Worm (Caenorhabditis elegans) whole organism, L1 larva: ENCODE results near the gene ina-1.

ENCODE experiments used
- alr-1 ChIP-seq: fragments of 200-800 bp; sonication (Bioruptor generic); optimal IDR thresholded peaks from 2 replicates; lab custom pipeline; 2018; ENCODE audit warnings: borderline replicate concordance, mild to moderate bottlenecking, missing genetic modification characterization, missing compliant biosample characterization
- irx-1 ChIP-seq: sonication (generic microtip); optimal IDR thresholded peaks from 2 replicates; lab custom pipeline; 2016; ENCODE audit warnings: missing genetic modification characterization, missing compliant biosample characterization
- lin-15B ChIP-seq: fragments of 150-350 bp; sonication (generic microtip); optimal IDR thresholded peaks from 3 replicates; lab custom pipeline; 2014; ENCODE audit warnings: missing biosample characterization, missing genetic modification characterization
- nhr-12 ChIP-seq: sonication (generic microtip); optimal IDR thresholded peaks from 2 replicates; lab custom pipeline; 2017; ENCODE audit warnings: missing biosample characterization, missing genetic modification characterization
- pqm-1 ChIP-seq: sonication (generic microtip); optimal IDR thresholded peaks from 3 replicates; lab custom pipeline; 2017; ENCODE audit warnings: missing biosample characterization, missing genetic modification characterization
- sox-4 ChIP-seq: sonication (generic microtip); optimal IDR thresholded peaks from 2 replicates; lab custom pipeline; 2016; ENCODE audit warnings: missing genetic modification characterization, missing compliant biosample characterization

- no peak for TF ChIP-seq sox-4
- TF ChIP-seq nhr-12 (tag; lab: Kevin White, UChicago), result no peak
- no peak for TF ChIP-seq pqm-1 (tag; lab: Kevin White, UChicago)
- TF ChIP-seq lin-15B (tag; lab: Kevin White, UChicago), result no peak
- TF ChIP-seq alr-1 (tag; lab: Kevin White, UChicago), result no peak
- TF ChIP-seq irx-1 (tag; lab: Kevin White, UChicago), result no peak
Measured at ce11 chrIII:9144744-9145390, 27.7 kb downstream of the ina-1 start, which contains the start of the genes ZK512.2 and ZK512.4.
